Worm (Caenorhabditis elegans) whole organism, early embryonic: ENCODE results near the gene degl-2.

Source experiments
- F13C5.2 ChIP-seq: sonication (generic microtip); optimal IDR thresholded peaks from 2 replicates; lab custom pipeline; 2017; ENCODE audit warnings: mild to moderate bottlenecking, missing genetic modification characterization, inconsistent platforms, missing compliant biosample characterization
- ama-1 ChIP-seq: fragments of 150-350 bp; optimal IDR thresholded peaks from 2 replicates; lab custom pipeline; 2014
- hmbx-1 ChIP-seq: sonication (generic microtip); optimal IDR thresholded peaks from 2 replicates; lab custom pipeline; 2016; ENCODE audit warnings: mild to moderate bottlenecking, missing genetic modification characterization, missing compliant biosample characterization
- pes-1 ChIP-seq: fragments of 200-800 bp; sonication (Bioruptor generic); IDR thresholded peaks from 2 replicates; pipeline ENCODE4 v1.3.6; 2022; ENCODE audit warnings: missing genetic modification reagents, missing genetic modification characterization, missing compliant biosample characterization
- tbx-37 ChIP-seq: fragments of 200-800 bp; sonication (Bioruptor generic); conservative IDR thresholded peaks from 2 replicates; pipeline ENCODE4 v1.3.6; 2022; ENCODE audit warnings: missing genetic modification reagents, missing genetic modification characterization, missing compliant biosample characterization

- TF ChIP-seq ama-1, result no peak
- TF ChIP-seq tbx-37 (GFP tag; lab: Robert Waterston, UW), result no peak
- no peak for TF ChIP-seq hmbx-1
- TF ChIP-seq pes-1 (GFP tag; lab: Robert Waterston, UW), result no peak
- no peak for TF ChIP-seq F13C5.2 (tag; lab: Kevin White, UChicago)
These were observed 30.5 kb downstream of the degl-2 start for ce11 chrIV:9673683-9674336.
